Fruit fly (Drosophila melanogaster): Measurements from ENCODE around the gene CG33181.
A peak's percentile ranks its signal among the peaks of the same experiment; 100 is the strongest.

Gene CG33181

DNA sequence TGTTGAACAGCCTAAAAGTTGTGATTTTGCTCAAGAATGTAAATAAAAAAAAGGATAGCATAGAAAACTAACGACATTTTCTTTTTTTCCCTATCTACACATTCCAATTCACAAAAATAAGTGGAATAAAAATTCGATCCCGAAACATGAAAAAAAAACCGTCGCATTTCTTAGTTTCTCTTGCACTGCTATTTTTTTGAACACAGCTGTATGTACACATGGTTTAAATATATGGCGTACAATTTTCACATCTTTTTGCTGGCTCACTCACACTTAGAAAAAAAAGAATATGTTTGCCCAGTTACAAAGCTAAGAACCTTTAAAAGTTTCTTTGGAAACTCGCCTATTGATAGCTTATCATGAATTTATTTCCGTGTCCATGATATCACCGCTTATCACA, 28.9 kb upstream of the CG33181 start:
- TF ChIP-seq CG31627 (GFP tag; optimal IDR thresholded peaks at IDR 0.05) (peak; percentile 2), CG10631 (GFP tag; optimal IDR thresholded peaks at IDR 0.05) (no peak), CG8632 (GFP tag; optimal IDR thresholded peaks at IDR 0.05) (no peak), esn (GFP tag; optimal IDR thresholded peaks at IDR 0.05) (peak; percentile 19), dsx (GFP tag; optimal IDR thresholded peaks at IDR 0.05; ENCODE audit: poor library complexity, severe bottlenecking) (no peak), Ets96B (tag; optimal IDR thresholded peaks at IDR 0.05) (no peak), Ets21C (GFP tag; optimal IDR thresholded peaks at IDR 0.05) (no peak), svp (GFP tag) (peak; percentile 64)

DNA sequence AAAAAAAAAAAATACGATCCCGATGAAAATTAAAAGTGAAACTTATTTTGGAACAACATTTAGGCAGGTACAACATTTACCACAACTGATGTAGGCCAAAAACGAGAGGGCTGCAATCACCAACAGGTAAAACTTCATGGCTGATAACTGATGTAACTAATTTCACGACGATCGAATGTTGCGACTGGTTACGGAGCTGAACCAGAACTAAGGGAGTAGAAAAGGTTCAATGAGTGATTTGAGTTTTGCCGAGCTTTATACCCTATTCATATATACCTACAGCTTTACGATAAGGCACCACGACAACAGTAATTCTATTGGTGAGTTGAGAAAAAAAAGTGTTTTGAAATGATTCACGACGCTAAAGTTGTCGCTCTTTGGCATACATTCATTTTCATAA, 28.5 kb upstream of the CG33181 start, which contains the start of gene CG15347:
CG15347 (minus strand) TSS at position 213 of the 400 bp plus-strand sequence.
- TF ChIP-seq Eip78C (GFP tag) (peak; percentile 21), Blimp-1 (GFP tag; optimal IDR thresholded peaks at IDR 0.05) (no peak), lz (GFP tag; optimal IDR thresholded peaks at IDR 0.05) (no peak), svp (GFP tag) (no peak), Sox102F (GFP tag; optimal IDR thresholded peaks at IDR 0.05) (no peak), vri (GFP tag; optimal IDR thresholded peaks at IDR 0.05) (peak; percentile 78), CG9139 (GFP tag; optimal IDR thresholded peaks at IDR 0.05) (no peak)

DNA sequence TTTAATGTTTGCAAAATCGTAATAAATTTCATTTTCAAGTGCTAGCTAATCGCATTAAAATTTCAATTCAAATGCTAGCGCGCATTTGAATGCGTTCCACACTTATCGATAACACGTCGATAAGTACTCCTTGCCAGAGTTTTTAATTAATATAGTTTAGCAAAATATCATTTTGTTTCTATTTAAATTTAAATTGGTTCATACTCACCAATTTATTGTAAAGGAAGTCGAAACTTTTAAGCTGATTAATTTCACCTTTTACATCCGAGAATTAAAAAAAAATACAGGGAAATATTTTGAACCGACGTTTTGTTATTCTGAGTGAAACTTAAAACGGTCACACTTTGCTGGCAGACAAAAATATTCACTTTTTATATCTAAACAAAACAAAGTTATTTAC, 28.0 kb upstream of the CG33181 start, which contains the start of gene Es2:
Es2 (plus strand) TSS at position 333 of the 400 bp plus-strand sequence.
- TF ChIP-seq lz (GFP tag; optimal IDR thresholded peaks at IDR 0.05) (no peak), cyc (GFP tag; optimal IDR thresholded peaks at IDR 0.05) (no peak), acj6 (GFP tag; optimal IDR thresholded peaks at IDR 0.05) (no peak), OdsH (GFP tag; optimal IDR thresholded peaks at IDR 0.05) (no peak), CG16779 (tag; optimal IDR thresholded peaks at IDR 0.05) (no peak), Hr38 (GFP tag; optimal IDR thresholded peaks at IDR 0.05) (no peak), CG11294 (GFP tag; IDR thresholded peaks at IDR 0.05) (no peak), CG6163 (GFP tag; IDR thresholded peaks at IDR 0.05) (no peak), Hr4 (GFP tag; optimal IDR thresholded peaks at IDR 0.05) (no peak), CG6854 (GFP tag; optimal IDR thresholded peaks at IDR 0.05) (no peak), Met (GFP tag; optimal IDR thresholded peaks at IDR 0.05) (no peak), esn (GFP tag; optimal IDR thresholded peaks at IDR 0.05) (no peak), CG3919 (GFP tag; optimal IDR thresholded peaks at IDR 0.05) (no peak), Sox102F (GFP tag; optimal IDR thresholded peaks at IDR 0.05) (no peak), Smox (GFP tag; optimal IDR thresholded peaks at IDR 0.05) (no peak), Hr39 (GFP tag; optimal IDR thresholded peaks at IDR 0.05) (no peak), Eip93F (GFP tag; optimal IDR thresholded peaks at IDR 0.05) (no peak)

DNA sequence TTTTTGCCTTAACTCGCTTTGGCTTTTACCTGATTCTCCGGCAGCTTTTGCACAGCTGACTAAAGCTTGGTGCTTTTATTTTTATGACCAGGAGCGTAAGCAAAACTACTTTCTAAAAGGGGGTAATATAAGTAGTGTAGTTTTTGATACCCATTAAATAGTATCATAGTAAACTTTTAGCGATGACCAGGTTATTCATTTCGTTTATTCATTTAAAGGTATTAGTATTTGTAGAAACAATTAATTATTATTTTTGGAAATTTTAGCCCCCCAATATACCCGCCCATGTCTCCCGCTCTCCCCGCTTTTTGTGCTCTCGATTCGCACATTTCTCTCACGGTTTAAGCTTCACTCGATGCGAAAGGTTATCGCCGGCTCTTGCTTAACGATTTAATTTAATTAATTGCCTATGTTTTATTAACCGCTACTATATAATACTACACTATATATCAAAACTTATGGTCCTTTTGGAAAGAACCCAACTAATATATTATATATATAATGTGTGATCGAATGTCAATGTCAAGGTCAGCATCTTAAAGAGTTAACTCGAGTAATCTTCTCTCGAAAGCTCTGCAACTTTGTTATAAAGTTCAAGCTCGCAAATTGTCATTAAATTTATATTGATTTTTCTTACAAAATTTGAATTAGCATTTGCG, 24.6 kb upstream of the CG33181 start, which contains the start of gene Sptr:
Sptr (minus strand) TSS at position 61 of the 659 bp plus-strand sequence.
- TF ChIP-seq CG11762 (GFP tag; optimal IDR thresholded peaks at IDR 0.05; ENCODE audit: insufficient read depth) (peak; percentile 92), lz (GFP tag; optimal IDR thresholded peaks at IDR 0.05) (peak; percentile 96), CG34406 (GFP tag; optimal IDR thresholded peaks at IDR 0.05) (peak; percentile 94), acj6 (GFP tag; optimal IDR thresholded peaks at IDR 0.05) (peak; percentile 94), eg (GFP tag; IDR thresholded peaks at IDR 0.05) (peak; percentile 96), Lpt (GFP tag; optimal IDR thresholded peaks at IDR 0.05) (peak; percentile 93), pdm3 (GFP tag; optimal IDR thresholded peaks at IDR 0.05) (peak; percentile 95), salr (GFP tag; optimal IDR thresholded peaks at IDR 0.05) (peak; percentile 76 to 85), CG16779 (tag; optimal IDR thresholded peaks at IDR 0.05) (peak; percentile 92), Sox15 (GFP tag; optimal IDR thresholded peaks at IDR 0.05) (peak; percentile 87), CG8319 (GFP tag; optimal IDR thresholded peaks at IDR 0.05) (peak; percentile 92), dsx (GFP tag; optimal IDR thresholded peaks at IDR 0.05; ENCODE audit: poor library complexity, severe bottlenecking) (peak; percentile 94), CG9139 (GFP tag; optimal IDR thresholded peaks at IDR 0.05) (peak; percentile 92), CG6276 (GFP tag; optimal IDR thresholded peaks at IDR 0.05) (peak; percentile 94), Eip75B (GFP tag; optimal IDR thresholded peaks at IDR 0.05) (peak; percentile 95), OdsH (GFP tag; optimal IDR thresholded peaks at IDR 0.05) (peak; percentile 93), CG31627 (GFP tag; optimal IDR thresholded peaks at IDR 0.05) (peak; percentile 92), Eip78C (GFP tag) (peak; percentile 99), CG6163 (GFP tag; IDR thresholded peaks at IDR 0.05) (peak; percentile 96), CG1621 (tag; optimal IDR thresholded peaks at IDR 0.05) (peak; percentile 91), Sox102F (GFP tag; optimal IDR thresholded peaks at IDR 0.05) (peak; percentile 94), svp (GFP tag) (peak; percentile 98), CG8632 (GFP tag; optimal IDR thresholded peaks at IDR 0.05) (peak; percentile 96), fd59A (GFP tag; optimal IDR thresholded peaks at IDR 0.05) (peak; percentile 89), fkh (GFP tag; optimal IDR thresholded peaks at IDR 0.05) (no peak), fd85E (GFP tag; optimal IDR thresholded peaks at IDR 0.05) (peak; percentile 88), CG32006 (GFP tag; optimal IDR thresholded peaks at IDR 0.05) (peak; percentile 93), CG3032 (tag; optimal IDR thresholded peaks at IDR 0.05) (peak; percentile 95), CG11294 (GFP tag; IDR thresholded peaks at IDR 0.05) (peak; percentile 86)

Data from whole organism, prepupa.